Worm (Caenorhabditis elegans): ENCODE data around the gene H03A11.13.

H03A11.13 gene

DNA sequence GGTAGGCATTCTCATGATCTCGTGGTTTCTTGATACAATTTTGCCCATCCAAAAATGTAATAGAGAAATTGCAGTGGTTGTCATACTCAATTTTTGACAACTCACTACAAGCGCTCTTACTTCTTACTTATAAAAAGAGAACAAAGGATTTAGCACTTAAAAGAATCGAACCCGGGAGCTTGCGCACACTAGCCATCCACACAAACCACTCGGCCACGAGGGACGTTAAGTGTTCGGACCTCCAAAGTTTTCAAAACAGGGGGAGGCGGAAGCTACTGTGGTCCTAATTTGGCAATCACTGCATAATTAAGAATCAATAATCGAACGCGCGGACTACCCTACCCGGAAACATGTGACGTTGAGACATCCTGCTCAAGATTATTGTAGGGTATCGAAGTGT lies 29.7 kb upstream of the H03A11.13 start:
- TF ChIP-seq ceh-22 (tag; optimal IDR thresholded peaks at IDR 0.05): no peak
- no peak for TF ChIP-seq pat-9 (tag; optimal IDR thresholded peaks at IDR 0.05)
- no peak for TF ChIP-seq pqm-1 (tag; optimal IDR thresholded peaks at IDR 0.05)
- TF ChIP-seq pha-4 (tag; optimal IDR thresholded peaks at IDR 0.05): no peak
- no peak for TF ChIP-seq C38D4.7 (GFP tag; optimal IDR thresholded peaks at IDR 0.05)
- no peak for TF ChIP-seq hlh-30 (tag; optimal IDR thresholded peaks at IDR 0.05; ENCODE audit: insufficient read depth)
- TF ChIP-seq madf-2 (tag; optimal IDR thresholded peaks at IDR 0.05): no peak

DNA sequence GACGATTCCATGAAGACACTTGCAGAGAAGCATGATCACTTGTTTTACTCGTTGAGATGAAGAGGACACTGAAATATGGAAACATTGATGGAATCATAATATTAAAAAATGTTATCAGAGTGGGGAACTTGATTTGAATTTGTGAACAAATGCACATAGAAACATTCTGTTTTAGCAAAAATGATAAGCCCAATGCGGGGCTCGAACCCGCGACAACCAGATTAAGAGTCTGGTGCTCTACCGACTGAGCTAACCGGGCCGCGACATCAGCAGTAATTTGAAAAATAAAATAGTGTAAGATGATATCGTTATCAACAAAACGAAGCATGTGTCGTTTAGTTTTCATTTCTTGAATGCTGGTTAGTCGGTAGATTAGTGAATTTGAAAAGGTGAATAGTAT lies 28.1 kb upstream of the H03A11.13 start:
- no peak for TF ChIP-seq unc-55 (GFP tag; optimal IDR thresholded peaks at IDR 0.05)

DNA sequence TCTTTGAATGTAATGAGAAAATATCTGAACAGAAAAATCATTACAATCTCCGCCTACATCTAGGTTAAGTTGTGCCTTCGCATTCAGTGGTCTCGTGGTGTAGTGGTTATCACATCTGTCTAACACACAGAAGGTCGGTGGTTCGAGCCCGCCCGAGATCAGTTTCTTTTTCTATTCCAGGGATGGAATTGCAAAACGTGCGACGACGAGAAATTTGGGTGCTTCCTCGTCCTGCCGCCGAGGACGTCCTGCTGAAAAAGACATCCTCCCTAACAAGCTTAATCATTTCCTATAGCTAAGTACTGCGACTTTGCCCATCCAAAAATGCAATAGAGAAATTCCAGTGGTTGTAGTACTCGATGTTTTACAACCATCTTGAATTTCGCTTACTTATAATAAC lies 23.0 kb upstream of the H03A11.13 start:
- TF ChIP-seq elt-2 (tag; optimal IDR thresholded peaks at IDR 0.05) (peak; percentile 16), ceh-31 (tag; optimal IDR thresholded peaks at IDR 0.05) (no peak)

DNA sequence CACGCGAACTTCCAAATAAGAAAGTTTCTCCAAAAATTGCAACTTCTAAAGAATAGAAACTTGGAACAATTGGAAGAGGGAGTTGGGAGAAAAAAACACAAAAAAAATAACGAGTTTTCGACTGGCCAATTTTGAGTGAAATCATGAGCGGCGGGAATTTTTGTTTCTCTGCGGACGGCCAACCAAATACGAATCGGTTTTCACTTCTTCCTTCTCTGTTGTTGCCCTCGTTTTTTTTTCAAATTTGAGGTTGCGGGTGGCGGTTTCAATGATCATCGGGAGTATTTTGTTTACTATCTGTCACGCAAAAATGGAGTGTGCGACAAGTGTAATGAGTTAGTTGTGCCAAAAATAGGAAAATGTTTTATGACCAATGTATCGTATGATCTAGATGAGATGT lies 20.7 kb upstream of the H03A11.13 start:
- TF ChIP-seq unc-42 (tag; optimal IDR thresholded peaks at IDR 0.05) (peak; percentile 14), sdc-2 (tag; optimal IDR thresholded peaks at IDR 0.05) (no peak), ama-1 (optimal IDR thresholded peaks at IDR 0.05) (no peak), tbx-7 (tag; optimal IDR thresholded peaks at IDR 0.05) (no peak), nhr-232 (tag; optimal IDR thresholded peaks at IDR 0.05) (no peak), madf-2 (tag; optimal IDR thresholded peaks at IDR 0.05) (no peak), dve-1 (tag; optimal IDR thresholded peaks at IDR 0.05) (no peak), nhr-11 (tag; optimal IDR thresholded peaks at IDR 0.05) (no peak), ceh-18 (tag; optimal IDR thresholded peaks at IDR 0.05) (no peak)

DNA sequence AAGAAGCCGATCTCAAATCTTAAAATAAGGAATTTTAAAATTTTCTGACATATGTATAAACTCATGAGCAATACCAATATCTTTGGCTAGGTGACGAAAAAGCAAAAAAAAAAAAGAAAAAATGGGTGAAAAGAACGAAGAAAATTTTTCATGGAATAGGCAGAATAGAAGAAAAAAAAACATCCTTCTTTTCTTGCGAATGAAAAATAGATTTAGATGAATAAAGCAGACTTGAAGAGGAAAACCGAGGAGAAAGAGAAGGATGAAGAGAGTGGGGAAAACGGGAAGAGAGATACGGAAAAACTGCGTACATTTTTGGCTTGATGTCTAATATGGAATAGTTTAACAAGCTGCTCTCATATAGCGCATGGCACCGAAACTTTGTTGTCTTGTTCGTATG lies 18.8 kb upstream of the H03A11.13 start:
- TF ChIP-seq ceh-19 (GFP tag; optimal IDR thresholded peaks at IDR 0.05) (no peak), tbx-7 (tag; optimal IDR thresholded peaks at IDR 0.05) (no peak), ceh-24 (tag; optimal IDR thresholded peaks at IDR 0.05) (no peak), pat-9 (tag; optimal IDR thresholded peaks at IDR 0.05) (no peak), pag-3 (tag; optimal IDR thresholded peaks at IDR 0.05; ENCODE audit: borderline replicate concordance) (no peak), unc-42 (tag; optimal IDR thresholded peaks at IDR 0.05) (no peak), dmd-4 (tag; optimal IDR thresholded peaks at IDR 0.05; ENCODE audit: borderline replicate concordance) (no peak), odd-2 (tag; optimal IDR thresholded peaks at IDR 0.05) (no peak), pros-1 (tag; optimal IDR thresholded peaks at IDR 0.05) (no peak), ref-2 (tag; optimal IDR thresholded peaks at IDR 0.05) (no peak), ceh-22 (tag; optimal IDR thresholded peaks at IDR 0.05) (no peak), sdc-2 (tag; optimal IDR thresholded peaks at IDR 0.05) (no peak), ahr-1 (tag; optimal IDR thresholded peaks at IDR 0.05) (no peak), ztf-16 (tag; optimal IDR thresholded peaks at IDR 0.05) (no peak), ceh-18 (tag; optimal IDR thresholded peaks at IDR 0.05) (no peak), unc-86 (tag; optimal IDR thresholded peaks at IDR 0.05) (no peak), K09A11.1 (tag; optimal IDR thresholded peaks at IDR 0.05; ENCODE audit: insufficient read depth) (no peak)

DNA sequence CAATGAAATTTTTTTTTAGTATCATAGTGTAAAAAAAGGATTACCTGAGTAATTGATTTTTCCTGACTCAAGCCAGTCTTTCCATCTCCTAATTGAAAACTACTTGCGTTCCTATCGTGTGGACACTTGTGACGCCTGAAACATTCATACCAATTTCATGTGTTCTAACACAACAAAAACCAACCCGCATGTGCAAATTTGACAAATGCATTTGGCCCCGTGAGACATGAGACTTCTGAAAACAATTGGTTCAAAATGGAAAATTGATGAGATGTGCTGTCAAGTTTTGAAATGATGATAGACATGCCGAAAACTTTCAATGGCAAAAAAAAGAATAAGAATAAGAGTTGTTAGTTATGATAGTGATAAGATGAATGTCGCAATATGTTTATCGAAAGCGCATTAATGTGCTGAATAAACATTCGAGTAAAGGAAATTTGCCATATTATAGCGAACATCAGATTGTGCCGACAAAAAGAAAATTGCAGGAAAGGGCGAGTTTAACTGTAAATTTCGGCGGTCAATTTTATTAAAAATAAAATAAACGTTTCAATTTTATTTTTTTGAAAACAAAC lies 17.4 kb upstream of the H03A11.13 start, which contains the start of gene H03A11.2:
Gene H03A11.2 (minus strand): TSS at position 252 of the 575 bp plus-strand sequence.
- TF ChIP-seq syd-9 (tag; optimal IDR thresholded peaks at IDR 0.05) (no peak), tbx-2 (tag; optimal IDR thresholded peaks at IDR 0.05) (no peak), elt-4 (tag; optimal IDR thresholded peaks at IDR 0.05) (no peak), odd-2 (tag; optimal IDR thresholded peaks at IDR 0.05) (no peak), ceh-34 (tag; optimal IDR thresholded peaks at IDR 0.05) (no peak), ets-4 (tag; optimal IDR thresholded peaks at IDR 0.05) (no peak), ceh-2 (tag; optimal IDR thresholded peaks at IDR 0.05) (no peak), unc-3 (GFP tag; conservative IDR thresholded peaks at IDR 0.05) (no peak), unc-3 (tag; optimal IDR thresholded peaks at IDR 0.05) (no peak), zip-5 (tag; optimal IDR thresholded peaks at IDR 0.05) (no peak), ama-1 (optimal IDR thresholded peaks at IDR 0.05) (no peak), pqm-1 (tag; optimal IDR thresholded peaks at IDR 0.05) (no peak), hlh-13 (GFP tag; optimal IDR thresholded peaks at IDR 0.05) (no peak), ahr-1 (tag; optimal IDR thresholded peaks at IDR 0.05) (no peak), unc-42 (tag; optimal IDR thresholded peaks at IDR 0.05) (no peak), madf-2 (tag; optimal IDR thresholded peaks at IDR 0.05) (no peak), rnt-1 (tag; optimal IDR thresholded peaks at IDR 0.05) (no peak), fkh-10 (GFP tag; optimal IDR thresholded peaks at IDR 0.05) (no peak), ceh-19 (GFP tag; optimal IDR thresholded peaks at IDR 0.05) (no peak), sdc-2 (tag; optimal IDR thresholded peaks at IDR 0.05) (no peak)
